Worm (Caenorhabditis elegans) whole organism, L1 larva: ENCODE measurements around the gene W01B6.6.
A peak's percentile ranks its signal among the peaks of the same experiment; 100 is the strongest.

ENCODE experiments used
- C04F5.9 ChIP-seq: sonication (generic microtip); optimal IDR thresholded peaks from 2 replicates; lab custom pipeline; 2016; ENCODE audit warnings: missing genetic modification characterization, missing compliant biosample characterization
- C34B4.2 ChIP-seq: sonication (generic microtip); optimal IDR thresholded peaks from 2 replicates; lab custom pipeline; 2017; ENCODE audit warnings: mild to moderate bottlenecking, missing genetic modification characterization, missing compliant biosample characterization
- blmp-1 ChIP-seq: fragments of 150-350 bp; optimal IDR thresholded peaks from 2 replicates; lab custom pipeline; 2014; ENCODE audit warnings: missing biosample characterization, missing genetic modification characterization
- ceh-8 ChIP-seq: fragments of 200-800 bp; sonication (Bioruptor generic); optimal IDR thresholded peaks from 2 replicates; lab custom pipeline; 2018; ENCODE audit warnings: mild to moderate bottlenecking, missing genetic modification characterization, moderate library complexity, missing compliant biosample characterization
- ceh-88 ChIP-seq: fragments of 200-800 bp; sonication (Bioruptor generic); IDR thresholded peaks from 2 replicates; pipeline ENCODE4 v1.3.6; 2022; ENCODE audit warnings: missing genetic modification characterization, missing compliant biosample characterization
- ceh-90 ChIP-seq: sonication (generic microtip); optimal IDR thresholded peaks from 2 replicates; lab custom pipeline; 2016; ENCODE audit warnings: missing genetic modification characterization, missing compliant biosample characterization
- ces-1 ChIP-seq: fragments of 150-350 bp; optimal IDR thresholded peaks from 2 replicates; lab custom pipeline; 2014; ENCODE audit warnings: missing biosample characterization, missing genetic modification reagents, missing genetic modification characterization
- dsc-1 ChIP-seq: sonication (generic microtip); optimal IDR thresholded peaks from 2 replicates; lab custom pipeline; 2016; ENCODE audit warnings: mild to moderate bottlenecking, missing genetic modification characterization, missing compliant biosample characterization
- elt-3 ChIP-seq, 6 experiments: fragments of 150-350 bp in 1 of 6; sonication (generic microtip); optimal IDR thresholded peaks; 2 replicates each; lab custom pipeline; 2017 to 2018; ENCODE audit warnings: missing biosample characterization in 6 of 6, missing genetic modification characterization in 6 of 6, inconsistent platforms in 1 of 6
- ets-5 ChIP-seq: fragments of 200-800 bp; sonication (Bioruptor generic); IDR thresholded peaks from 2 replicates; pipeline ENCODE4 v1.3.6; 2022; ENCODE audit warnings: missing genetic modification characterization, missing compliant biosample characterization
- fkh-10 ChIP-seq: sonication (generic microtip); optimal IDR thresholded peaks from 2 replicates; lab custom pipeline; 2017; ENCODE audit warnings: missing biosample characterization, missing genetic modification reagents, missing genetic modification characterization
- fkh-4 ChIP-seq: sonication (generic microtip); optimal IDR thresholded peaks from 2 replicates; lab custom pipeline; 2016; ENCODE audit warnings: missing compliant biosample characterization, missing genetic modification characterization, borderline replicate concordance
- fos-1 ChIP-seq: fragments of 150-350 bp; optimal IDR thresholded peaks from 2 replicates; lab custom pipeline; 2014; ENCODE audit warnings: missing biosample characterization, missing genetic modification characterization
- irx-1 ChIP-seq: sonication (generic microtip); optimal IDR thresholded peaks from 2 replicates; lab custom pipeline; 2016; ENCODE audit warnings: missing genetic modification characterization, missing compliant biosample characterization
- lin-14 ChIP-seq: fragments of 200-800 bp; sonication (Bioruptor generic); optimal IDR thresholded peaks from 2 replicates; lab custom pipeline; 2018; ENCODE audit warnings: mild to moderate bottlenecking, missing genetic modification characterization, moderate library complexity, missing compliant biosample characterization
- lin-39 ChIP-seq: fragments of 150-350 bp; optimal IDR thresholded peaks from 2 replicates; lab custom pipeline; 2014; ENCODE audit warnings: missing biosample characterization, missing genetic modification reagents, missing genetic modification characterization
- lsy-2 ChIP-seq, 2 experiments: fragments of 150-350 bp; optimal IDR thresholded peaks; 2 replicates each; lab custom pipeline; 2014; ENCODE audit warnings: missing biosample characterization in 2 of 2, missing genetic modification characterization in 2 of 2
- mdl-1 ChIP-seq, 2 experiments: fragments of 150-350 bp; optimal IDR thresholded peaks; 2 replicates each; lab custom pipeline; 2014 to 2017; ENCODE audit warnings: missing biosample characterization in 2 of 2, missing genetic modification characterization in 2 of 2, inconsistent platforms in 1 of 2
- mef-2 ChIP-seq: fragments of 150-350 bp; optimal IDR thresholded peaks from 2 replicates; lab custom pipeline; 2014; ENCODE audit warnings: missing biosample characterization, missing genetic modification characterization
- mep-1 ChIP-seq: fragments of 150-350 bp; optimal IDR thresholded peaks from 2 replicates; lab custom pipeline; 2014; ENCODE audit warnings: missing biosample characterization, missing genetic modification characterization
- nhr-20 ChIP-seq: sonication (generic microtip); optimal IDR thresholded peaks from 2 replicates; lab custom pipeline; 2016; ENCODE audit warnings: mild to moderate bottlenecking, missing genetic modification characterization, missing compliant biosample characterization
- nhr-71 ChIP-seq: sonication (generic microtip); optimal IDR thresholded peaks from 2 replicates; lab custom pipeline; 2016; ENCODE audit warnings: mild to moderate bottlenecking, missing genetic modification characterization, moderate library complexity, missing compliant biosample characterization
- nhr-76 ChIP-seq: sonication (generic microtip); optimal IDR thresholded peaks from 2 replicates; lab custom pipeline; 2017; ENCODE audit warnings: missing biosample characterization, missing genetic modification characterization
- nhr-77 ChIP-seq: fragments of 150-350 bp; optimal IDR thresholded peaks from 2 replicates; lab custom pipeline; 2014; ENCODE audit warnings: missing biosample characterization, missing genetic modification characterization
- nhr-85 ChIP-seq: sonication (generic microtip); peaks from one replicate; lab custom pipeline; 2016; ENCODE audit warnings: missing genetic modification characterization, inconsistent platforms, missing compliant biosample characterization
- nhr-90 ChIP-seq: sonication (generic microtip); optimal IDR thresholded peaks from 2 replicates; lab custom pipeline; 2016; ENCODE audit warnings: mild to moderate bottlenecking, missing genetic modification characterization, missing compliant biosample characterization; ENCODE audit not compliant: poor library complexity
- pqm-1 ChIP-seq: sonication (generic microtip); optimal IDR thresholded peaks from 3 replicates; lab custom pipeline; 2017; ENCODE audit warnings: missing biosample characterization, missing genetic modification characterization
- snu-23 ChIP-seq: sonication (generic microtip); optimal IDR thresholded peaks from 2 replicates; lab custom pipeline; 2016; ENCODE audit warnings: missing genetic modification characterization, missing compliant biosample characterization
- sptf-1 ChIP-seq: fragments of 150-350 bp; optimal IDR thresholded peaks from 2 replicates; lab custom pipeline; 2014; ENCODE audit warnings: missing biosample characterization, missing genetic modification characterization
- tbx-2 ChIP-seq: sonication (generic microtip); optimal IDR thresholded peaks from 2 replicates; lab custom pipeline; 2016; ENCODE audit warnings: missing genetic modification characterization, missing compliant biosample characterization
- tlp-1 ChIP-seq: fragments of 150-350 bp; optimal IDR thresholded peaks from 2 replicates; lab custom pipeline; 2014; ENCODE audit warnings: missing biosample characterization, missing genetic modification characterization
- unc-130 ChIP-seq: fragments of 150-350 bp; optimal IDR thresholded peaks from 2 replicates; lab custom pipeline; 2017; ENCODE audit warnings: missing biosample characterization, missing genetic modification characterization, inconsistent platforms
- unc-62 ChIP-seq: fragments of 150-350 bp; optimal IDR thresholded peaks from 2 replicates; lab custom pipeline; 2014; ENCODE audit warnings: missing biosample characterization, missing genetic modification reagents, missing genetic modification characterization

W01B6.6 gene

ce11 chrIV:10080816-10081215 lies at the start of gene W01B6.6:
Gene W01B6.6, plus strand, starts transcription at chrIV:10081116.
- TF ChIP-seq nhr-71 = no peak
- TF ChIP-seq ces-1 = no peak
- no peak for TF ChIP-seq ceh-8
- no peak for TF ChIP-seq unc-62

- TF ChIP-seq fos-1 (tag; lab: Kevin White, UChicago) = no peak
- no peak for TF ChIP-seq ceh-88 (GFP tag; lab: Robert Waterston, UW)
- TF ChIP-seq tlp-1 = no peak
- no peak for TF ChIP-seq unc-130 (tag; lab: Kevin White, UChicago)
- TF ChIP-seq pqm-1 (tag; lab: Kevin White, UChicago) = no peak
- no peak for TF ChIP-seq ces-1
- TF ChIP-seq snu-23 (GFP tag; lab: Kevin White, UChicago) = no peak
- no peak for TF ChIP-seq lsy-2 (tag; optimal IDR thresholded peaks at IDR 0.05; lab: Kevin White, UChicago)
- no peak for TF ChIP-seq C34B4.2
- no peak for TF ChIP-seq mdl-1 (tag; optimal IDR thresholded peaks at IDR 0.05; lab: Kevin White, UChicago)
- no peak for TF ChIP-seq sptf-1 (tag; lab: Kevin White, UChicago)
- no peak for TF ChIP-seq C04F5.9 (tag; lab: Kevin White, UChicago)
Observed at ce11 chrIV:10033053-10033452, 47.9 kb upstream of the W01B6.6 start, which contains the start of gene F44D12.6. Gene F44D12.6, plus strand, starts transcription at chrIV:10033353.

ce11 chrIV:10036966-10037365 lies 44.0 kb upstream of the W01B6.6 start, which contains the start of gene F44D12.10:
Gene F44D12.10, minus strand, starts transcription at chrIV:10037066.
- TF ChIP-seq nhr-77 = no peak
- no peak for TF ChIP-seq tbx-2 (tag; lab: Kevin White, UChicago)
- TF ChIP-seq mef-2 (tag; lab: Kevin White, UChicago) = no peak
- TF ChIP-seq fkh-4 (tag; lab: Kevin White, UChicago) = no peak
- no peak for TF ChIP-seq C04F5.9 (tag; lab: Kevin White, UChicago)
- no peak for TF ChIP-seq nhr-76 (tag; lab: Kevin White, UChicago)
- no peak for TF ChIP-seq nhr-71
- TF ChIP-seq unc-62 = no peak
- TF ChIP-seq, all 84 proteins: peak for 0

- TF ChIP-seq lin-39 (tag; lab: Kevin White, UChicago) (no peak), nhr-85 (tag; lab: Kevin White, UChicago) (peak; percentile 22), elt-3 (tag; optimal IDR thresholded peaks at IDR 0.05; lab: Kevin White, UChicago) (peak in 1 of 6 experiments; percentile 11), blmp-1 (tag; lab: Kevin White, UChicago) (peak; percentile 42)
Observed at ce11 chrIV:10040803-10041202, 40.1 kb upstream of the W01B6.6 start, which contains the start of gene dhs-31. Gene dhs-31, minus strand, starts transcription at chrIV:10040903.

- TF ChIP-seq mep-1 (tag; lab: Kevin White, UChicago) (no peak), mef-2 (tag; lab: Kevin White, UChicago) (no peak), elt-3 (tag; optimal IDR thresholded peaks at IDR 0.05; lab: Kevin White, UChicago) (no peak), nhr-90 (tag; lab: Kevin White, UChicago) (no peak), ceh-88 (GFP tag; lab: Robert Waterston, UW) (no peak), fkh-4 (tag; lab: Kevin White, UChicago) (no peak)
Observed at ce11 chrIV:10042881-10043280, 38.0 kb upstream of the W01B6.6 start, which contains the start of gene frk-1. Gene frk-1, plus strand, starts transcription at chrIV:10043181.

- TF ChIP-seq dsc-1 (peak; percentile 83), lin-14 (GFP tag; lab: Kevin White, UChicago) (peak; percentile 14), fkh-4 (tag; lab: Kevin White, UChicago) (peak; percentile 58), ceh-90 (tag; lab: Kevin White, UChicago) (no peak), ceh-88 (GFP tag; lab: Robert Waterston, UW) (no peak)
Observed at ce11 chrIV:10046005-10046404, 34.9 kb upstream of the W01B6.6 start.

ce11 chrIV:10047108-10047507 lies 33.8 kb upstream of the W01B6.6 start, which contains the start of gene T04B2.3:
Gene T04B2.3, plus strand, starts transcription at chrIV:10047408.
- TF ChIP-seq nhr-71 (no peak), irx-1 (tag; lab: Kevin White, UChicago) (no peak), ets-5 (GFP tag; lab: Robert Waterston, UW) (no peak), nhr-20 (tag; lab: Kevin White, UChicago) (no peak), fkh-10 (no peak), snu-23 (GFP tag; lab: Kevin White, UChicago) (no peak), ceh-88 (GFP tag; lab: Robert Waterston, UW) (no peak)
